Fruit fly (Drosophila melanogaster) whole organism, prepupa: ENCODE data around the gene Cog3.

Experiments
- Blimp-1 ChIP-seq: fragments of 200-800 bp; sonication (Bioruptor generic); optimal IDR thresholded peaks from 3 replicates; lab custom pipeline; 2017; ENCODE audit warnings: missing biosample characterization, missing genetic modification characterization, mild to moderate bottlenecking, moderate library complexity, missing genetic modification reagents
- CG10631 ChIP-seq: fragments of 200-800 bp; sonication (Bioruptor generic); optimal IDR thresholded peaks from 2 replicates; lab custom pipeline; 2016; ENCODE audit warnings: missing biosample characterization, missing genetic modification characterization
- CG10669 ChIP-seq: fragments of 200-800 bp; sonication (Bioruptor generic); optimal IDR thresholded peaks from 3 replicates; lab custom pipeline; 2018; ENCODE audit warnings: missing biosample characterization, mild to moderate bottlenecking, missing genetic modification characterization, moderate library complexity
- CG11294 ChIP-seq: fragments of 200-800 bp; sonication (Bioruptor generic); IDR thresholded peaks from 2 replicates; pipeline ENCODE4 v1.3.6; 2022; ENCODE audit warnings: missing biosample characterization, missing genetic modification characterization
- CG11762 ChIP-seq: fragments of 200-800 bp; sonication (Bioruptor generic); optimal IDR thresholded peaks from 3 replicates; lab custom pipeline; 2016; ENCODE audit warnings: missing biosample characterization, missing genetic modification characterization; ENCODE audit not compliant: insufficient read depth
- CG11902 ChIP-seq: fragments of 200-800 bp; sonication (Bioruptor generic); optimal IDR thresholded peaks from 3 replicates; lab custom pipeline; 2016; ENCODE audit warnings: missing biosample characterization, missing genetic modification characterization
- CG15336 ChIP-seq: fragments of 200-800 bp; sonication (Bioruptor generic); IDR thresholded peaks from 2 replicates; pipeline ENCODE4 v1.3.6; 2022; ENCODE audit warnings: missing biosample characterization, missing genetic modification characterization
- CG1621 ChIP-seq: fragments of 200-800 bp; sonication (Bioruptor generic); optimal IDR thresholded peaks from 3 replicates; lab custom pipeline; 2018; ENCODE audit warnings: missing biosample characterization, mild to moderate bottlenecking, missing genetic modification characterization
- CG16779 ChIP-seq: fragments of 200-800 bp; sonication (Bioruptor generic); optimal IDR thresholded peaks from 3 replicates; lab custom pipeline; 2017; ENCODE audit warnings: missing biosample characterization, mild to moderate bottlenecking, missing genetic modification characterization
- CG3032 ChIP-seq: fragments of 200-800 bp; optimal IDR thresholded peaks from 2 replicates; lab custom pipeline; 2019; ENCODE audit warnings: missing biosample characterization, mild to moderate bottlenecking, missing genetic modification characterization, moderate library complexity
- CG31627 ChIP-seq: fragments of 200-800 bp; sonication (Bioruptor generic); optimal IDR thresholded peaks from 3 replicates; lab custom pipeline; 2016; ENCODE audit warnings: missing biosample characterization, missing genetic modification characterization
- CG32006 ChIP-seq: fragments of 200-800 bp; sonication (Bioruptor generic); optimal IDR thresholded peaks from 3 replicates; lab custom pipeline; 2017; ENCODE audit warnings: missing biosample characterization, mild to moderate bottlenecking, missing genetic modification characterization
- CG34406 ChIP-seq: fragments of 200-800 bp; sonication (Bioruptor generic); optimal IDR thresholded peaks from 3 replicates; lab custom pipeline; 2016; ENCODE audit warnings: missing biosample characterization, missing genetic modification characterization
- CG3919 ChIP-seq: fragments of 200-800 bp; sonication (Bioruptor generic); optimal IDR thresholded peaks from 3 replicates; lab custom pipeline; 2016; ENCODE audit warnings: missing biosample characterization, missing genetic modification characterization
- CG6163 ChIP-seq: fragments of 200-800 bp; sonication (Bioruptor generic); IDR thresholded peaks from 3 replicates; pipeline ENCODE4 v1.3.6; 2022; ENCODE audit warnings: missing biosample characterization, missing genetic modification characterization
- CG6854 ChIP-seq: fragments of 200-800 bp; sonication (Bioruptor generic); optimal IDR thresholded peaks from 2 replicates; lab custom pipeline; 2017; ENCODE audit warnings: missing biosample characterization, mild to moderate bottlenecking, missing genetic modification characterization
- CG7368 ChIP-seq: fragments of 200-800 bp; sonication (Bioruptor generic); optimal IDR thresholded peaks from 3 replicates; lab custom pipeline; 2016; ENCODE audit warnings: missing biosample characterization, missing genetic modification characterization
- CG8119 ChIP-seq: fragments of 200-800 bp; sonication (Bioruptor generic); IDR thresholded peaks from 3 replicates; pipeline ENCODE4 v1.3.6; 2022; ENCODE audit warnings: missing biosample characterization, missing genetic modification characterization
- CG8632 ChIP-seq: fragments of 200-800 bp; sonication (Bioruptor generic); optimal IDR thresholded peaks from 3 replicates; lab custom pipeline; 2016; ENCODE audit warnings: missing biosample characterization, missing genetic modification characterization
- CG9139 ChIP-seq: fragments of 200-800 bp; sonication (Bioruptor generic); optimal IDR thresholded peaks from 3 replicates; lab custom pipeline; 2017; ENCODE audit warnings: missing biosample characterization, mild to moderate bottlenecking, missing genetic modification characterization
- Eip75B ChIP-seq: fragments of 200-800 bp; sonication (Bioruptor generic); optimal IDR thresholded peaks from 3 replicates; lab custom pipeline; 2016; ENCODE audit warnings: missing biosample characterization, missing genetic modification characterization
- Eip78C ChIP-seq: fragments of 200-800 bp; sonication (Bioruptor generic); peaks from one replicate; lab custom pipeline; 2016; ENCODE audit warnings: missing biosample characterization, missing genetic modification characterization
- Ets21C ChIP-seq: fragments of 200-800 bp; sonication (Bioruptor generic); optimal IDR thresholded peaks from 3 replicates; lab custom pipeline; 2016; ENCODE audit warnings: missing biosample characterization, missing genetic modification characterization
- Gug ChIP-seq: fragments of 200-800 bp; sonication (Bioruptor generic); IDR thresholded peaks from 2 replicates; pipeline ENCODE4 v1.3.6; 2022; ENCODE audit warnings: missing biosample characterization, missing genetic modification characterization
- Hr38 ChIP-seq: sonication (Bioruptor generic); optimal IDR thresholded peaks from 2 replicates; lab custom pipeline; 2016; ENCODE audit warnings: missing biosample characterization, missing genetic modification characterization
- Hr4 ChIP-seq: fragments of 200-800 bp; sonication (Bioruptor generic); optimal IDR thresholded peaks from 3 replicates; lab custom pipeline; 2016; ENCODE audit warnings: missing biosample characterization, missing genetic modification characterization
- Lpt ChIP-seq: fragments of 200-800 bp; sonication (Bioruptor generic); optimal IDR thresholded peaks from 3 replicates; lab custom pipeline; 2016; ENCODE audit warnings: missing biosample characterization, missing genetic modification characterization
- Met ChIP-seq: fragments of 200-800 bp; sonication (Bioruptor generic); optimal IDR thresholded peaks from 3 replicates; lab custom pipeline; 2016; ENCODE audit warnings: missing biosample characterization, missing genetic modification characterization
- Sox102F ChIP-seq: fragments of 200-800 bp; sonication (Bioruptor generic); optimal IDR thresholded peaks from 2 replicates; lab custom pipeline; 2016; ENCODE audit warnings: missing biosample characterization, mild to moderate bottlenecking, missing genetic modification characterization
- Sox15 ChIP-seq: fragments of 200-800 bp; sonication (Bioruptor generic); optimal IDR thresholded peaks from 3 replicates; lab custom pipeline; 2016; ENCODE audit warnings: missing biosample characterization, missing genetic modification characterization
- achi ChIP-seq: fragments of 200-800 bp; sonication (Bioruptor generic); optimal IDR thresholded peaks from 3 replicates; lab custom pipeline; 2016; ENCODE audit warnings: missing biosample characterization, missing genetic modification characterization
- cyc ChIP-seq: fragments of 200-800 bp; sonication (Bioruptor generic); optimal IDR thresholded peaks from 3 replicates; lab custom pipeline; 2016; ENCODE audit warnings: missing biosample characterization, missing genetic modification characterization
- dac ChIP-seq: fragments of 200-800 bp; sonication (Bioruptor generic); optimal IDR thresholded peaks from 2 replicates; lab custom pipeline; 2017; ENCODE audit warnings: missing biosample characterization, mild to moderate bottlenecking, missing genetic modification characterization
- esn ChIP-seq: fragments of 200-800 bp; sonication (Bioruptor generic); optimal IDR thresholded peaks from 2 replicates; lab custom pipeline; 2016; ENCODE audit warnings: missing biosample characterization, mild to moderate bottlenecking, missing genetic modification characterization, moderate library complexity
- fkh ChIP-seq: fragments of 200-800 bp; sonication (Bioruptor generic); optimal IDR thresholded peaks from 3 replicates; lab custom pipeline; 2017; ENCODE audit warnings: missing biosample characterization, mild to moderate bottlenecking, missing genetic modification characterization, moderate library complexity
- lz ChIP-seq: fragments of 200-800 bp; sonication (Bioruptor generic); optimal IDR thresholded peaks from 3 replicates; lab custom pipeline; 2016; ENCODE audit warnings: missing biosample characterization, missing genetic modification characterization
- pdm3 ChIP-seq: fragments of 200-800 bp; sonication (Bioruptor generic); optimal IDR thresholded peaks from 3 replicates; lab custom pipeline; 2016; ENCODE audit warnings: missing biosample characterization, missing genetic modification characterization
- salr ChIP-seq, 2 experiments: fragments of 200-800 bp; sonication (Bioruptor generic); optimal IDR thresholded peaks; 3 replicates each; lab custom pipeline; 2016 to 2018; ENCODE audit warnings: missing biosample characterization in 2 of 2, missing genetic modification characterization in 2 of 2, mild to moderate bottlenecking in 1 of 2
- spab ChIP-seq: fragments of 200-800 bp; sonication (Bioruptor generic); optimal IDR thresholded peaks from 2 replicates; lab custom pipeline; 2017; ENCODE audit warnings: missing biosample characterization, mild to moderate bottlenecking, missing genetic modification characterization, missing genetic modification reagents
- svp ChIP-seq: fragments of 200-800 bp; sonication (Bioruptor generic); peaks from one replicate; lab custom pipeline; 2016; ENCODE audit warnings: missing biosample characterization, missing genetic modification characterization
- vri ChIP-seq: fragments of 200-800 bp; sonication (Bioruptor generic); optimal IDR thresholded peaks from 3 replicates; lab custom pipeline; 2016; ENCODE audit warnings: missing biosample characterization, mild to moderate bottlenecking, missing genetic modification characterization

Cog3 gene

DNA sequence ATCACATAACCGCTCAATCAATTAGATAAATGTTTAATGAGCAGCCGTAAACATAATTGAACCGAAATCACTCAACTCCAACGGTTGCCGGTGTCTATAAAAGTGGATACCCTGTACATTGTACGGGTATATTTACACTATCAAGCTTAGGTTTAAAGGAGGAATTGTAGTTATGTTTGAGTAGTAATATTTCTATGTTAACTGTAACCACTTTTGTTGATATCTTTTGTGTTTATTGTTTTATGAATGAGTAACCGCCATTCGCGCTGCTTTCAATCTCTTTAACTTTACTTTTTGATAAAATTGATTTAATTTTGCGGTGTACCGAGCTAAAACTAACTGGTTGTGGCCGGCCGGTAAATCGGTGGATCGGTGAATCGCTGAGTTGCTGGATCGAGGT, 25.2 kb upstream of the Cog3 start (continued):
- TF ChIP-seq lz (GFP tag; lab: Kevin White, UChicago) (no peak), CG1621 (tag; lab: Kevin White, UChicago) (no peak), spab (GFP tag; lab: Kevin White, UChicago) (no peak), Gug (GFP tag; lab: Robert Waterston, UW) (peak; percentile 53; the same call in 1 of the 2 replicates), CG31627 (GFP tag; lab: Kevin White, UChicago) (no peak), achi (GFP tag; lab: Kevin White, UChicago) (peak; percentile 35), Lpt (peak; percentile 17), CG11294 (GFP tag; lab: Robert Waterston, UW) (peak; percentile 50), vri (GFP tag; lab: Kevin White, UChicago) (no peak), CG11902 (GFP tag; lab: Kevin White, UChicago) (no peak), CG6163 (GFP tag; lab: Robert Waterston, UW) (peak; percentile 48; the same call in 2 of the 3 replicates), CG11762 (GFP tag; lab: Kevin White, UChicago) (peak; percentile 39), cyc (GFP tag; lab: Kevin White, UChicago) (no peak), CG3032 (tag; lab: Kevin White, UChicago) (no peak), dac (GFP tag; lab: Kevin White, UChicago) (peak; percentile 51), CG15336 (peak; percentile 86), salr (GFP tag; optimal IDR thresholded peaks at IDR 0.05; lab: Kevin White, UChicago) (no peak)

DNA sequence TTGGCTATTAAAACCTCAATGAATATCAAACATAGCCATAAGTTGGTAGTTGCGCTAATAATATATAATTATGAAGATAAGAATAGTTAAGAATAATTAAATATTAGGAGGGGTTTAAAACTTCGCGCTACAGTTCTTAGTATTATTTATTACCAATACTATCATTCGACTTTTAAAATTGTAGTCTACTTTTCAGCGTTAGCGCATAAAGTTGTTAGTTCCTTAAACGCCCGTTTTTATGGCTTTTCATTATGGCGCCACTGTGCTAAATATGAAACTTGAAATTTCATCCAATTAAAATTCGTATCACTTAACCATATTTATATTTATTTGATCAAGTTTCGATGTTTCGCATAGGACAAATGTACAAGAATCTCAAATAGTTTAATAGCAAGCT, 23.6 kb upstream of the Cog3 start:
- TF ChIP-seq pdm3 (GFP tag; lab: Kevin White, UChicago) (peak; percentile 21), CG8119 (GFP tag; lab: Robert Waterston, UW) (no peak), Hr38 (GFP tag; lab: Kevin White, UChicago) (no peak), lz (GFP tag; lab: Kevin White, UChicago) (no peak), esn (GFP tag; lab: Kevin White, UChicago) (peak; percentile 8), svp (GFP tag; lab: Kevin White, UChicago) (peak; percentile 55), Eip78C (GFP tag; lab: Kevin White, UChicago) (peak; percentile 41), vri (GFP tag; lab: Kevin White, UChicago) (no peak)

DNA sequence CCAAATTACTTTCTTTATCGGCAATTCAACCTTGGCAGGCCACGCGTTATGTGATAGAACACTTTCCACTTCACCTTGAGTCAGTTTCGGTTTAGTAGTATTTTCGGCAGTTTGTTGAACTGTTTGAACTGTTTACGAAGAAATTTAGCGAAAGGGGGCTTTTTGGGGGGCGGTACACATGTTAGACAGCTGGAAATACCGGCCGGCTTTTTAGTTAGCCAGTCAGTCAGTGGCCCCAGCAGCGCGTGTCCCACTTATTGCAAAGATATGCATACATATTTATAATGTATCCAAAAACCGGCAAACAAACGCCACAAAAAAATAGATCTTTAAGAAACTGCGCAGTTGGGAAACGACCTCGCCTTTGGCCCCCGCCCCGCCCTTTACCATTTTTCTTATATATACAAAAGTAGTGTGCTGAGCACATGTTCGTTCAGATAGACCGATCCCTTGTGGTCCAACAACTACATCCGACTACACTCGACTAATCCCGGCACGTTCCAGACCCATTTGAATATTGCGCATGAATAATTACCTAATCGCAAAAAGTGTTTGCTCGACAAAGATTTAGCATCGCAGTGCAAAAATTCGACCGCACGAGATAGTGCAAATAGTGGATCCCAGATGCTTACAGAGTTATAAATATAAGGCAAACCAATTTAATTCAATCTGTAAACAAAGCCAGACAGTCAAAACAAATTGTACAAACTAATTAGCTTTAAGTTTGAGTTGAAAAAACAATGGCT, 23.0 kb upstream of the Cog3 start:
- no peak for TF ChIP-seq CG11294 (GFP tag; lab: Robert Waterston, UW)
- TF ChIP-seq Ets21C (GFP tag; lab: Kevin White, UChicago) = no peak
- peak; percentile 46 for TF ChIP-seq vri (GFP tag; lab: Kevin White, UChicago)
- peak; percentile 50 for TF ChIP-seq svp (GFP tag; lab: Kevin White, UChicago)
- TF ChIP-seq fkh (GFP tag; lab: Kevin White, UChicago) = peak; percentile 12

DNA sequence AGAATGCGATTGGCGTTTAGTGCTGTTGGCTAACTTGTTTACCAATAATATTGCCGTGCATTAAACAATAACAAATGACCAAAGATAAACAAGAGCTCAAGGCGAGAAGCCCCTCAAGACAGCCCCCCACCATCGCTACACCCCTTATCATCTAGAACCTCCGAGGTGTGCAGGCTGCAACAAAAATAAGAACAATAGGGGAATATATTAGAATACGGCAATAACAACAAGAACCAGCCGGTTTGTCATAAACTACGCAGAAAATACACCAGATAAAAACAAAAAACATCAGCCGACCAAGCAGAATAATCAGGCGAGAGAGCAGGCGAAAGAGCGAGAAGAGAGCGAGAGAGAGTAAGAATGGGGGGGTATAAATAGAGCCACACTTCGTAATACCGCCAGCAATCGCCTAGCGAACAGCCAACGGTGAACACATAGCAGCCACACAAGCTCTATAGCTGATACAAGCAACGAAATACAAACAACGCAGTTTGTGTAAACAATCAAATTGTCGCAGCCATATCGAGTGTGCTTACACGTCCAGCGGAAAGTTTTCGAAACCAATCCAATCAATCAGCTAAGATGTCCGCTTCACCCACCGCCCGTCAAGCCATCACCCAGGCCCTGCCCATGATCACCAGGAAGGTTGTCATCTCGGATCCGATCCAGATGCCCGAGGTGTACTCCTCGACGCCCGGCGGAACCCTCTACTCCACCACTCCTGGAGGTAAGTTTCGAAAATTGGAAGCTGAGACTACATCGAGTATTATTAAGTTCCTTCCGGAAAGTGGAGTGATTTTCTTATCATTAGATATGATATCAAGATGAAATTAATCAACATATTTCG, 21.4 kb upstream of the Cog3 start, which contains the start of gene Thor:
Thor (plus strand) TSS at position 401 of the 847 bp plus-strand sequence.
- TF ChIP-seq CG8632 (GFP tag; lab: Kevin White, UChicago) (no peak), Hr38 (GFP tag; lab: Kevin White, UChicago) (no peak), CG8119 (GFP tag; lab: Robert Waterston, UW) (peak; percentile 47; the same call in 2 of the 3 replicates), Blimp-1 (no peak), CG6854 (GFP tag; lab: Kevin White, UChicago) (peak; percentile 30), fkh (GFP tag; lab: Kevin White, UChicago) (peak; percentile 98), CG9139 (peak; percentile 79), CG10631 (no peak), CG11294 (GFP tag; lab: Robert Waterston, UW) (peak; percentile 10; the same call in 1 of the 2 replicates), CG32006 (GFP tag; lab: Kevin White, UChicago) (no peak), Met (peak; percentile 17), Gug (GFP tag; lab: Robert Waterston, UW) (no peak), Eip75B (peak; percentile 26), CG3919 (peak; percentile 49), esn (GFP tag; lab: Kevin White, UChicago) (peak; percentile 46), Sox102F (GFP tag; lab: Kevin White, UChicago) (peak; percentile 49), CG16779 (tag; lab: Kevin White, UChicago) (peak; percentile 62), CG34406 (GFP tag; lab: Kevin White, UChicago) (no peak), svp (GFP tag; lab: Kevin White, UChicago) (peak; percentile 79), achi (GFP tag; lab: Kevin White, UChicago) (no peak), Ets21C (GFP tag; lab: Kevin White, UChicago) (no peak), Hr4 (GFP tag; lab: Kevin White, UChicago) (no peak), CG10669 (GFP tag; lab: Kevin White, UChicago) (no peak), vri (GFP tag; lab: Kevin White, UChicago) (peak; percentile 79), Sox15 (no peak), CG7368 (GFP tag; lab: Kevin White, UChicago) (peak; percentile 34)
